Fruit fly (Drosophila melanogaster) whole organism, embryonic: Measurements from ENCODE around the gene CG6511.

ENCODE experiments used
- Ada2b ChIP-seq: fragments of 200-800 bp; sonication (Bioruptor generic); IDR thresholded peaks from 2 replicates; pipeline ENCODE4 v1.3.6; 2022; ENCODE audit warnings: missing biosample characterization, missing genetic modification characterization
- B-H1 ChIP-seq: fragments of 200-800 bp; sonication (Bioruptor generic); IDR thresholded peaks from 3 replicates; pipeline ENCODE4 v1.3.6; 2022; ENCODE audit warnings: missing biosample characterization, missing genetic modification characterization
- CG10654 ChIP-seq: fragments of 200-800 bp; sonication (Bioruptor generic); optimal IDR thresholded peaks from 2 replicates; lab custom pipeline; 2016; ENCODE audit warnings: missing biosample characterization, missing genetic modification characterization
- CG12391 ChIP-seq: fragments of 200-800 bp; sonication (Bioruptor generic); optimal IDR thresholded peaks from 3 replicates; lab custom pipeline; 2018; ENCODE audit warnings: missing biosample characterization, mild to moderate bottlenecking, missing genetic modification characterization, moderate library complexity
- CG12659 ChIP-seq: fragments of 200-800 bp; sonication (Bioruptor generic); optimal IDR thresholded peaks from 3 replicates; lab custom pipeline; 2017; ENCODE audit warnings: mild to moderate bottlenecking, missing biosample characterization, missing genetic modification reagents, missing genetic modification characterization
- CG12769 ChIP-seq: fragments of 200-800 bp; sonication (Bioruptor generic); optimal IDR thresholded peaks from 2 replicates; lab custom pipeline; 2019; ENCODE audit warnings: missing biosample characterization, mild to moderate bottlenecking, missing genetic modification characterization, moderate library complexity
- CG13296 ChIP-seq: fragments of 200-800 bp; sonication (Bioruptor generic); optimal IDR thresholded peaks from 3 replicates; lab custom pipeline; 2018; ENCODE audit warnings: missing biosample characterization, mild to moderate bottlenecking, missing genetic modification characterization
- CG14965 ChIP-seq: fragments of 200-800 bp; sonication (Bioruptor generic); optimal IDR thresholded peaks from 2 replicates; lab custom pipeline; 2016; ENCODE audit warnings: missing biosample characterization, missing genetic modification characterization, borderline replicate concordance
- CG1603 ChIP-seq: fragments of 200-800 bp; sonication (Bioruptor generic); optimal IDR thresholded peaks from 2 replicates; lab custom pipeline; 2019; ENCODE audit warnings: missing biosample characterization, mild to moderate bottlenecking, missing genetic modification characterization, moderate library complexity
- CG17359 ChIP-seq: fragments of 200-800 bp; sonication (Bioruptor generic); optimal IDR thresholded peaks from 3 replicates; lab custom pipeline; 2018; ENCODE audit warnings: missing biosample characterization, mild to moderate bottlenecking, missing genetic modification characterization, moderate library complexity
- CG17361 ChIP-seq: fragments of 200-800 bp; sonication (Bioruptor generic); IDR thresholded peaks from 3 replicates; pipeline ENCODE4 v1.3.6; 2022; ENCODE audit warnings: missing biosample characterization, missing genetic modification characterization
- CG17385 ChIP-seq: fragments of 200-800 bp; sonication (Bioruptor generic); optimal IDR thresholded peaks from 3 replicates; lab custom pipeline; 2018; ENCODE audit warnings: missing biosample characterization, mild to moderate bottlenecking, missing genetic modification characterization
- CG17912 ChIP-seq: fragments of 200-800 bp; sonication (Bioruptor generic); optimal IDR thresholded peaks from 2 replicates; lab custom pipeline; 2018; ENCODE audit warnings: missing biosample characterization, mild to moderate bottlenecking, missing genetic modification characterization
- CG2889 ChIP-seq: fragments of 200-800 bp; sonication (Bioruptor generic); IDR thresholded peaks from 3 replicates; pipeline ENCODE4 v1.3.6; 2022; ENCODE audit warnings: missing biosample characterization, missing genetic modification characterization
- CG4707 ChIP-seq: fragments of 200-800 bp; sonication (Bioruptor generic); optimal IDR thresholded peaks from 2 replicates; lab custom pipeline; 2018; ENCODE audit warnings: missing biosample characterization, mild to moderate bottlenecking, missing genetic modification characterization, moderate library complexity
- CG7987 ChIP-seq: fragments of 200-800 bp; sonication (Bioruptor generic); optimal IDR thresholded peaks from 2 replicates; lab custom pipeline; 2018; ENCODE audit warnings: missing biosample characterization, mild to moderate bottlenecking, missing genetic modification characterization, moderate library complexity
- CG8388 ChIP-seq: fragments of 200-800 bp; sonication (Bioruptor generic); optimal IDR thresholded peaks from 2 replicates; lab custom pipeline; 2019; ENCODE audit warnings: missing biosample characterization, mild to moderate bottlenecking, missing genetic modification characterization, moderate library complexity
- CG9797 ChIP-seq: fragments of 200-800 bp; sonication (Bioruptor generic); optimal IDR thresholded peaks from 3 replicates; lab custom pipeline; 2018; ENCODE audit warnings: missing biosample characterization, mild to moderate bottlenecking, missing genetic modification characterization
- CHES-1-like ChIP-seq: fragments of 200-800 bp; sonication (Bioruptor generic); optimal IDR thresholded peaks from 2 replicates; lab custom pipeline; 2016; ENCODE audit warnings: missing biosample characterization, missing genetic modification characterization
- D19A ChIP-seq: fragments of 200-800 bp; optimal IDR thresholded peaks from 3 replicates; lab custom pipeline; 2019; ENCODE audit warnings: missing biosample characterization, mild to moderate bottlenecking, missing genetic modification characterization, moderate library complexity
- Dref ChIP-seq: fragments of 200-800 bp; sonication (Bioruptor generic); IDR thresholded peaks from 2 replicates; pipeline ENCODE4 v1.3.6; 2022; ENCODE audit warnings: missing biosample characterization, missing genetic modification characterization
- E2f1 ChIP-seq: fragments of 200-800 bp; sonication (Bioruptor generic); IDR thresholded peaks from 2 replicates; pipeline ENCODE4 v1.3.6; 2022; ENCODE audit warnings: missing biosample characterization, missing genetic modification characterization
- E2f2 ChIP-seq: fragments of 200-800 bp; sonication (Bioruptor generic); IDR thresholded peaks from 2 replicates; pipeline ENCODE4 v1.3.6; 2022; ENCODE audit warnings: missing biosample characterization, missing genetic modification characterization
- ERR ChIP-seq: fragments of 200-800 bp; sonication (Bioruptor generic); optimal IDR thresholded peaks from 2 replicates; lab custom pipeline; 2016; ENCODE audit warnings: missing biosample characterization, missing genetic modification characterization
- Ets65A ChIP-seq: fragments of 200-800 bp; sonication (Bioruptor generic); peaks from one replicate; lab custom pipeline; 2016; ENCODE audit warnings: missing biosample characterization, missing genetic modification characterization
- HLH4C ChIP-seq: fragments of 200-800 bp; sonication (Bioruptor generic); IDR thresholded peaks from 3 replicates; pipeline ENCODE4 v1.3.6; 2022; ENCODE audit warnings: missing biosample characterization, missing genetic modification characterization; ENCODE audit not compliant: partially characterized antibody
- Hr3 ChIP-seq: fragments of 200-800 bp; sonication (Bioruptor generic); optimal IDR thresholded peaks from 3 replicates; lab custom pipeline; 2016; ENCODE audit warnings: missing biosample characterization, missing genetic modification characterization
- Jarid2 ChIP-seq: fragments of 200-800 bp; sonication (Bioruptor generic); optimal IDR thresholded peaks from 3 replicates; lab custom pipeline; 2017; ENCODE audit warnings: mild to moderate bottlenecking, missing biosample characterization, missing genetic modification reagents, missing genetic modification characterization
- Lpt ChIP-seq: fragments of >200 bp; optimal IDR thresholded peaks from 2 replicates; lab custom pipeline; 2018; ENCODE audit warnings: missing biosample characterization, missing genetic modification characterization
- Max ChIP-seq: fragments of 200-800 bp; sonication (Bioruptor generic); optimal IDR thresholded peaks from 2 replicates; lab custom pipeline; 2016; ENCODE audit warnings: missing biosample characterization, mild to moderate bottlenecking, missing genetic modification characterization
- Mes4 ChIP-seq: fragments of 200-800 bp; sonication (Bioruptor generic); optimal IDR thresholded peaks from 2 replicates; lab custom pipeline; 2016; ENCODE audit warnings: missing biosample characterization, missing genetic modification characterization
- NfI ChIP-seq: fragments of 200-800 bp; sonication (Bioruptor generic); optimal IDR thresholded peaks from 3 replicates; lab custom pipeline; 2018; ENCODE audit warnings: missing biosample characterization, mild to moderate bottlenecking, missing genetic modification characterization, moderate library complexity
- Opbp ChIP-seq: fragments of 200-800 bp; sonication (Bioruptor generic); IDR thresholded peaks from 3 replicates; pipeline ENCODE4 v1.3.6; 2022; ENCODE audit warnings: missing biosample characterization, missing genetic modification characterization; ENCODE audit not compliant: partially characterized antibody
- Scr ChIP-seq: fragments of 200-800 bp; sonication (Bioruptor generic); IDR thresholded peaks from 2 replicates; pipeline ENCODE4 v1.3.6; 2022; ENCODE audit warnings: missing biosample characterization, missing genetic modification characterization; ENCODE audit not compliant: partially characterized antibody
- Side ChIP-seq: fragments of 200-800 bp; sonication (Bioruptor generic); optimal IDR thresholded peaks from 2 replicates; lab custom pipeline; 2016; ENCODE audit warnings: missing biosample characterization, missing genetic modification characterization
- Sin3A ChIP-seq: fragments of >200 bp; optimal IDR thresholded peaks from 2 replicates; lab custom pipeline; 2018
- Ssrp ChIP-seq: fragments of 200-800 bp; sonication (Bioruptor generic); optimal IDR thresholded peaks from 2 replicates; lab custom pipeline; 2018; ENCODE audit warnings: missing biosample characterization, mild to moderate bottlenecking, missing genetic modification characterization, moderate library complexity
- ab ChIP-seq: fragments of 200-800 bp; sonication (Bioruptor generic); optimal IDR thresholded peaks from 2 replicates; lab custom pipeline; 2016; ENCODE audit warnings: missing biosample characterization, missing genetic modification characterization
- gsb ChIP-seq: fragments of 200-800 bp; sonication (Bioruptor generic); IDR thresholded peaks from 2 replicates; pipeline ENCODE4 v1.3.6; 2022; ENCODE audit warnings: missing biosample characterization, missing genetic modification characterization
- gt ChIP-seq: fragments of 200-800 bp; sonication (Bioruptor generic); IDR thresholded peaks from 2 replicates; pipeline ENCODE4 v1.3.6; 2022; ENCODE audit warnings: missing biosample characterization, missing genetic modification characterization
- kah ChIP-seq: fragments of 200-800 bp; sonication (Bioruptor generic); optimal IDR thresholded peaks from 2 replicates; lab custom pipeline; 2018; ENCODE audit warnings: missing biosample characterization, mild to moderate bottlenecking, missing genetic modification characterization
- knrl ChIP-seq: fragments of 200-800 bp; sonication (Bioruptor generic); IDR thresholded peaks from 3 replicates; pipeline ENCODE4 v1.3.6; 2022; ENCODE audit warnings: missing biosample characterization, missing genetic modification characterization; ENCODE audit not compliant: partially characterized antibody
- rib ChIP-seq: fragments of 200-800 bp; sonication (Bioruptor generic); IDR thresholded peaks from 2 replicates; pipeline ENCODE4 v1.3.6; 2022; ENCODE audit warnings: missing biosample characterization, missing genetic modification characterization
- run ChIP-seq: fragments of 200-800 bp; sonication (Bioruptor generic); optimal IDR thresholded peaks from 3 replicates; lab custom pipeline; 2018; ENCODE audit warnings: missing biosample characterization, mild to moderate bottlenecking, missing genetic modification characterization
- so ChIP-seq: fragments of 200-800 bp; sonication (Bioruptor generic); IDR thresholded peaks from 3 replicates; pipeline ENCODE4 v1.3.6; 2022; ENCODE audit warnings: missing biosample characterization, missing genetic modification characterization
- stwl ChIP-seq: fragments of 200-800 bp; sonication (Bioruptor generic); optimal IDR thresholded peaks from 3 replicates; lab custom pipeline; 2018; ENCODE audit warnings: missing biosample characterization, mild to moderate bottlenecking, missing genetic modification characterization, moderate library complexity
- tio ChIP-seq: fragments of 200-800 bp; sonication (Bioruptor generic); optimal IDR thresholded peaks from 2 replicates; lab custom pipeline; 2017; ENCODE audit warnings: missing biosample characterization, missing genetic modification characterization, inconsistent platforms
- toy ChIP-seq: fragments of 200-800 bp; sonication (Bioruptor generic); IDR thresholded peaks from 2 replicates; pipeline ENCODE4 v1.3.6; 2022; ENCODE audit warnings: missing biosample characterization, missing genetic modification characterization
- wdn ChIP-seq: fragments of 200-800 bp; sonication (Bioruptor generic); IDR thresholded peaks from 2 replicates; pipeline ENCODE4 v1.3.6; 2022; ENCODE audit warnings: missing biosample characterization, missing genetic modification characterization
- wek ChIP-seq: fragments of 200-800 bp; sonication (Bioruptor generic); optimal IDR thresholded peaks from 3 replicates; lab custom pipeline; 2018; ENCODE audit warnings: missing biosample characterization, mild to moderate bottlenecking, missing genetic modification characterization, moderate library complexity
- zf30C ChIP-seq: fragments of 200-800 bp; sonication (Bioruptor generic); optimal IDR thresholded peaks from 3 replicates; lab custom pipeline; 2018; ENCODE audit warnings: missing biosample characterization, mild to moderate bottlenecking, missing genetic modification characterization

CG6511 gene

dm6 chr3L:8751262-8751661, 30.1 kb downstream of the CG6511 start (continued):
- TF ChIP-seq CHES-1-like (no peak), Dref (no peak), CG12659 (peak; percentile 41), Side (no peak), CG17359 (tag; lab: Kevin White, UChicago) (peak; percentile 85), B-H1 (peak; percentile 49), CG4707 (peak; percentile 47), knrl (GFP tag; lab: Robert Waterston, UW) (no peak), E2f1 (GFP tag; lab: Robert Waterston, UW) (0 out of 2 replicates have a peak, but pooled peaks have one; percentile 18), Sin3A (no peak), CG17912 (GFP tag; lab: Kevin White, UChicago) (no peak), kah (no peak), CG1603 (tag; lab: Kevin White, UChicago) (peak; percentile 60), CG9797 (no peak), NfI (GFP tag; lab: Kevin White, UChicago) (peak; percentile 17), rib (GFP tag; lab: Robert Waterston, UW) (no peak), zf30C (no peak), CG7987 (GFP tag; lab: Kevin White, UChicago) (no peak), Max (GFP tag; lab: Kevin White, UChicago) (no peak), tio (GFP tag; lab: Kevin White, UChicago) (peak; percentile 15), CG13296 (GFP tag; lab: Kevin White, UChicago) (no peak), Hr3 (GFP tag; lab: Kevin White, UChicago) (peak; percentile 54), Lpt (GFP tag; lab: Kevin White, UChicago) (no peak), CG2889 (GFP tag; lab: Robert Waterston, UW) (no peak), Ets65A (GFP tag; lab: Kevin White, UChicago) (peak; percentile 21), run (tag; lab: Kevin White, UChicago) (peak; percentile 12), gt (GFP tag; lab: Robert Waterston, UW) (no peak), Mes4 (GFP tag; lab: Kevin White, UChicago) (no peak), CG12769 (no peak), Opbp (no peak), CG12391 (tag; lab: Kevin White, UChicago) (peak; percentile 64), ab (GFP tag; lab: Kevin White, UChicago) (no peak), E2f2 (0 out of 2 replicates have a peak, but pooled peaks have one; percentile 13), toy (GFP tag; lab: Robert Waterston, UW) (no peak), CG14965 (no peak), Jarid2 (GFP tag; lab: Kevin White, UChicago) (no peak), Ssrp (tag; lab: Kevin White, UChicago) (peak; percentile 65), D19A (tag; lab: Kevin White, UChicago) (peak; percentile 44), Scr (GFP tag; lab: Robert Waterston, UW) (no peak), stwl (tag; lab: Kevin White, UChicago) (no peak), gsb (no peak), wdn (no peak), CG17385 (peak; percentile 36), HLH4C (no peak), ERR (GFP tag; lab: Kevin White, UChicago) (peak; percentile 2), Ada2b (GFP tag; lab: Robert Waterston, UW) (peak; percentile 64; the same call in 1 of the 2 replicates), CG10654 (GFP tag; lab: Kevin White, UChicago) (no peak), wek (GFP tag; lab: Kevin White, UChicago) (no peak), CG8388 (peak; percentile 72), so (GFP tag; lab: Robert Waterston, UW) (peak; percentile 59; the same call in 2 of the 3 replicates), CG17361 (0 out of 3 replicates have a peak, but pooled peaks have one; percentile 35)
